Fruit fly (Drosophila melanogaster) Kc167 (cell line): Measurements from ENCODE around the gene AlaRS.

Source experiments
- Myc ChIP-seq: fragments of >200 bp; optimal IDR thresholded peaks from 2 replicates; lab custom pipeline; 2017; ENCODE audit warnings: missing external identifiers
- insv ChIP-seq: fragments of >200 bp; optimal IDR thresholded peaks from 3 replicates; lab custom pipeline; 2018; ENCODE audit warnings: missing external identifiers
- psq ChIP-seq: fragments of >200 bp; optimal IDR thresholded peaks from 2 replicates; lab custom pipeline; 2017; ENCODE audit warnings: missing external identifiers

DNA sequence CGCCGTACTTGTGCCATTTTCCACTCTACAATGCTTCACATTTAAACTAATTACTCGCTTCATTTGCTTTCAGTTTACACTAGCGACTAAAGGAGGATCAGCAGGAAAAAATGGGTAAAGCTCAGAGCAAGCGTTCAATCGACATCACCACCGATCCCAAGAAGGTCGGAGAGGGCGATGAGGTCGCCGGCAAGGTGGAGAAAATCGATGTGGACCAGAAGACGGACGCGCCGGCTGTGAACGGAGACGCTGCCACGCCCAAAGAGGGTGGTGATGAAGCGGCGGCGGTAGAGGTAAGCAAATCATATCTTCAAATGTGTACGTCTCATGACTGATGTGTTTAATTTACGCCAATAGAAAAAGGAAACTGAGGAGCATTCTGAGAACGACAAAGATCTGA, 45.2 kb upstream of the AlaRS start:
- TF ChIP-seq psq (lab: Kevin White, UChicago) (no peak), Myc (lab: Kevin White, UChicago) (no peak), insv (lab: Kevin White, UChicago) (no peak)
